Fruit fly (Drosophila melanogaster) whole organism, embryonic: ENCODE data around the gene sff.
A peak's percentile ranks its signal among the peaks of the same experiment; 100 is the strongest.

Experiments
- Aef1 ChIP-seq: fragments of 200-800 bp; sonication (Bioruptor generic); IDR thresholded peaks from 3 replicates; pipeline ENCODE4 v1.3.6; 2022; ENCODE audit warnings: missing biosample characterization, missing genetic modification characterization
- Atf-2 ChIP-seq: fragments of 200-800 bp; sonication (Bioruptor generic); optimal IDR thresholded peaks from 2 replicates; lab custom pipeline; 2016; ENCODE audit warnings: missing biosample characterization, missing genetic modification characterization
- B-H1 ChIP-seq: fragments of 200-800 bp; sonication (Bioruptor generic); IDR thresholded peaks from 3 replicates; pipeline ENCODE4 v1.3.6; 2022; ENCODE audit warnings: missing biosample characterization, missing genetic modification characterization
- BEAF-32 ChIP-seq: fragments of 200-800 bp; sonication (Bioruptor generic); optimal IDR thresholded peaks from 3 replicates; lab custom pipeline; 2017; ENCODE audit warnings: missing biosample characterization, missing genetic modification characterization, mild to moderate bottlenecking, moderate library complexity, missing genetic modification reagents
- Bgb ChIP-seq: fragments of 200-800 bp; sonication (Bioruptor generic); IDR thresholded peaks from 2 replicates; pipeline ENCODE4 v1.3.6; 2022; ENCODE audit warnings: missing biosample characterization, missing genetic modification characterization; ENCODE audit not compliant: partially characterized antibody
- Blimp-1 ChIP-seq: fragments of 200-800 bp; sonication (Bioruptor generic); optimal IDR thresholded peaks from 3 replicates; lab custom pipeline; 2018; ENCODE audit warnings: missing biosample characterization, missing genetic modification characterization, mild to moderate bottlenecking, moderate library complexity, missing genetic modification reagents
- CG10321 ChIP-seq: fragments of 200-800 bp; sonication (Bioruptor generic); IDR thresholded peaks from 2 replicates; pipeline ENCODE4 v1.3.6; 2022; ENCODE audit warnings: missing biosample characterization, missing genetic modification characterization
- CG10366 ChIP-seq: fragments of 200-800 bp; sonication (Bioruptor generic); IDR thresholded peaks from 2 replicates; pipeline ENCODE4 v1.3.6; 2022; ENCODE audit warnings: missing biosample characterization, missing genetic modification characterization
- CG10462 ChIP-seq: fragments of 200-800 bp; sonication (Bioruptor generic); optimal IDR thresholded peaks from 2 replicates; lab custom pipeline; 2016; ENCODE audit warnings: missing biosample characterization, missing genetic modification characterization
- CG11093 ChIP-seq: fragments of 200-800 bp; sonication (Bioruptor generic); IDR thresholded peaks from 3 replicates; pipeline ENCODE4 v1.3.6; 2022; ENCODE audit warnings: missing biosample characterization, missing genetic modification characterization
- CG11398 ChIP-seq: fragments of 200-800 bp; sonication (Bioruptor generic); optimal IDR thresholded peaks from 2 replicates; lab custom pipeline; 2016; ENCODE audit warnings: missing biosample characterization, missing genetic modification characterization
- CG11695 ChIP-seq: fragments of 200-800 bp; sonication (Bioruptor generic); IDR thresholded peaks from 3 replicates; pipeline ENCODE4 v1.3.6; 2022; ENCODE audit warnings: missing biosample characterization, missing genetic modification characterization
- CG1233 ChIP-seq: fragments of 200-800 bp; sonication (Bioruptor generic); optimal IDR thresholded peaks from 4 replicates; lab custom pipeline; 2018; ENCODE audit warnings: missing biosample characterization, mild to moderate bottlenecking, missing genetic modification characterization
- CG13287 ChIP-seq: fragments of 200-800 bp; sonication (Bioruptor generic); IDR thresholded peaks from 2 replicates; pipeline ENCODE4 v1.3.6; 2022; ENCODE audit warnings: missing biosample characterization, missing genetic modification characterization; ENCODE audit not compliant: partially characterized antibody
- CG13624 ChIP-seq: fragments of 200-800 bp; sonication (Bioruptor generic); optimal IDR thresholded peaks from 2 replicates; lab custom pipeline; 2016; ENCODE audit warnings: missing biosample characterization, missing genetic modification characterization
- CG13775 ChIP-seq: fragments of 200-800 bp; sonication (Bioruptor generic); optimal IDR thresholded peaks from 3 replicates; lab custom pipeline; 2017; ENCODE audit warnings: missing biosample characterization, mild to moderate bottlenecking, missing genetic modification characterization
- CG14667 ChIP-seq: fragments of 200-800 bp; sonication (Bioruptor generic); IDR thresholded peaks from 2 replicates; pipeline ENCODE4 v1.3.6; 2022; ENCODE audit warnings: missing biosample characterization, missing genetic modification characterization
- CG14710 ChIP-seq: fragments of 200-800 bp; sonication (Bioruptor generic); optimal IDR thresholded peaks from 3 replicates; lab custom pipeline; 2019; ENCODE audit warnings: missing biosample characterization, mild to moderate bottlenecking, missing genetic modification characterization, moderate library complexity
- CG15479 ChIP-seq: fragments of 200-800 bp; sonication (Bioruptor generic); optimal IDR thresholded peaks from 3 replicates; lab custom pipeline; 2019; ENCODE audit warnings: missing biosample characterization, mild to moderate bottlenecking, missing genetic modification characterization, moderate library complexity
- CG18476 ChIP-seq: fragments of 200-800 bp; sonication (Bioruptor generic); optimal IDR thresholded peaks from 2 replicates; lab custom pipeline; 2016; ENCODE audit warnings: missing biosample characterization, mild to moderate bottlenecking, missing genetic modification characterization
- CG30431 ChIP-seq: fragments of 200-800 bp; sonication (Bioruptor generic); optimal IDR thresholded peaks from 2 replicates; lab custom pipeline; 2017; ENCODE audit warnings: missing biosample characterization, missing genetic modification characterization
- CG32772 ChIP-seq: fragments of 200-800 bp; sonication (Bioruptor generic); IDR thresholded peaks from 2 replicates; pipeline ENCODE4 v1.3.6; 2022; ENCODE audit warnings: missing biosample characterization, missing genetic modification characterization
- CG34422 ChIP-seq: fragments of 200-800 bp; sonication (Bioruptor generic); IDR thresholded peaks from 3 replicates; pipeline ENCODE4 v1.3.6; 2022; ENCODE audit warnings: missing biosample characterization, missing genetic modification characterization
- CG4282 ChIP-seq: fragments of 200-800 bp; sonication (Bioruptor generic); optimal IDR thresholded peaks from 2 replicates; lab custom pipeline; 2016; ENCODE audit warnings: missing biosample characterization, missing genetic modification characterization
- CG4360 ChIP-seq: fragments of 200-800 bp; sonication (Bioruptor generic); IDR thresholded peaks from 2 replicates; pipeline ENCODE4 v1.3.6; 2022; ENCODE audit warnings: missing biosample characterization, missing genetic modification characterization
- CG4404 ChIP-seq: fragments of 200-800 bp; sonication (Bioruptor generic); IDR thresholded peaks from 2 replicates; pipeline ENCODE4 v1.3.6; 2022; ENCODE audit warnings: missing biosample characterization, missing genetic modification characterization
- CG4730 ChIP-seq: fragments of 200-800 bp; sonication (Bioruptor generic); IDR thresholded peaks from 2 replicates; pipeline ENCODE4 v1.3.6; 2022; ENCODE audit warnings: missing biosample characterization, missing genetic modification characterization
- CG8765 ChIP-seq: fragments of 200-800 bp; sonication (Bioruptor generic); IDR thresholded peaks from 2 replicates; pipeline ENCODE4 v1.3.6; 2022; ENCODE audit warnings: missing biosample characterization, missing genetic modification characterization
- CG9727 ChIP-seq: fragments of 200-800 bp; sonication (Bioruptor generic); optimal IDR thresholded peaks from 3 replicates; lab custom pipeline; 2017; ENCODE audit warnings: missing biosample characterization, mild to moderate bottlenecking, missing genetic modification characterization
- CG9876 ChIP-seq: fragments of 200-800 bp; sonication (Bioruptor generic); optimal IDR thresholded peaks from 2 replicates; lab custom pipeline; 2016; ENCODE audit warnings: missing biosample characterization, missing genetic modification characterization
- Doc3 ChIP-seq: fragments of 200-800 bp; sonication (Bioruptor generic); IDR thresholded peaks from 3 replicates; pipeline ENCODE4 v1.3.6; 2022; ENCODE audit warnings: missing biosample characterization, missing genetic modification characterization; ENCODE audit not compliant: partially characterized antibody
- Ets65A ChIP-seq: fragments of 200-800 bp; sonication (Bioruptor generic); peaks from one replicate; lab custom pipeline; 2016; ENCODE audit warnings: missing biosample characterization, missing genetic modification characterization
- Ets97D ChIP-seq: fragments of 200-800 bp; sonication (Bioruptor generic); optimal IDR thresholded peaks from 3 replicates; lab custom pipeline; 2016; ENCODE audit warnings: missing biosample characterization, missing genetic modification characterization
- GATAe ChIP-seq: fragments of 200-800 bp; sonication (Bioruptor generic); conservative IDR thresholded peaks from 2 replicates; pipeline ENCODE4 v1.3.6; 2022; ENCODE audit warnings: missing biosample characterization, missing genetic modification characterization
- HLH3B ChIP-seq: fragments of 200-800 bp; sonication (Bioruptor generic); IDR thresholded peaks from 2 replicates; pipeline ENCODE4 v1.3.6; 2022; ENCODE audit warnings: missing biosample characterization, missing genetic modification characterization
- HLH4C ChIP-seq: fragments of 200-800 bp; sonication (Bioruptor generic); IDR thresholded peaks from 3 replicates; pipeline ENCODE4 v1.3.6; 2022; ENCODE audit warnings: missing biosample characterization, missing genetic modification characterization; ENCODE audit not compliant: partially characterized antibody
- Hand ChIP-seq: fragments of 200-800 bp; sonication (Bioruptor generic); optimal IDR thresholded peaks from 2 replicates; lab custom pipeline; 2017; ENCODE audit warnings: mild to moderate bottlenecking, missing biosample characterization, missing genetic modification reagents, missing genetic modification characterization
- HmgZ ChIP-seq: fragments of 200-800 bp; sonication (Bioruptor generic); optimal IDR thresholded peaks from 2 replicates; lab custom pipeline; 2018; ENCODE audit warnings: missing biosample characterization, mild to moderate bottlenecking, missing genetic modification characterization
- Optix ChIP-seq: fragments of 200-800 bp; sonication (Bioruptor generic); IDR thresholded peaks from 3 replicates; pipeline ENCODE4 v1.3.6; 2022; ENCODE audit warnings: missing biosample characterization, missing genetic modification characterization
- Ravus ChIP-seq: fragments of 200-800 bp; sonication (Bioruptor generic); IDR thresholded peaks from 2 replicates; pipeline ENCODE4 v1.3.6; 2022; ENCODE audit warnings: missing biosample characterization, missing genetic modification characterization
- Sry-δ ChIP-seq: fragments of 200-800 bp; sonication (Bioruptor generic); optimal IDR thresholded peaks from 2 replicates; lab custom pipeline; 2016; ENCODE audit warnings: missing biosample characterization, missing genetic modification characterization
- aop ChIP-seq: fragments of 200-800 bp; sonication (Bioruptor generic); IDR thresholded peaks from 2 replicates; pipeline ENCODE4 v1.3.6; 2022; ENCODE audit warnings: missing biosample characterization, missing genetic modification characterization
- bsh ChIP-seq, 2 experiments: fragments of 200-800 bp; sonication (Bioruptor generic); optimal IDR thresholded peaks; 2 replicates each; lab custom pipeline; 2017 to 2018; ENCODE audit warnings: mild to moderate bottlenecking in 2 of 2, missing biosample characterization in 2 of 2, missing genetic modification characterization in 2 of 2, moderate library complexity in 1 of 2
- corto ChIP-seq: fragments of 200-800 bp; sonication (Bioruptor generic); optimal IDR thresholded peaks from 2 replicates; lab custom pipeline; 2016; ENCODE audit warnings: missing biosample characterization, mild to moderate bottlenecking, missing genetic modification characterization, moderate library complexity
- croc ChIP-seq: fragments of 200-800 bp; sonication (Bioruptor generic); conservative IDR thresholded peaks from 3 replicates; pipeline ENCODE4 v1.3.6; 2022; ENCODE audit warnings: missing biosample characterization, missing genetic modification characterization
- crp ChIP-seq, 2 experiments: fragments of 200-800 bp; sonication (Bioruptor generic); optimal IDR thresholded peaks; 2 replicates in 1 of 2; 3 replicates in 1 of 2; lab custom pipeline; 2017; ENCODE audit warnings: missing biosample characterization in 2 of 2, missing genetic modification characterization in 2 of 2, mild to moderate bottlenecking in 1 of 2, moderate library complexity in 1 of 2
- ems ChIP-seq: fragments of 200-800 bp; sonication (Bioruptor generic); optimal IDR thresholded peaks from 3 replicates; lab custom pipeline; 2016; ENCODE audit warnings: missing biosample characterization, missing genetic modification characterization
- fd102C ChIP-seq: fragments of 200-800 bp; sonication (Bioruptor generic); optimal IDR thresholded peaks from 2 replicates; lab custom pipeline; 2018; ENCODE audit warnings: missing biosample characterization, mild to moderate bottlenecking, missing genetic modification characterization, moderate library complexity
- jing ChIP-seq: fragments of 200-800 bp; sonication (Bioruptor generic); optimal IDR thresholded peaks from 2 replicates; lab custom pipeline; 2018; ENCODE audit warnings: missing biosample characterization, mild to moderate bottlenecking, missing genetic modification characterization
- jumu ChIP-seq: fragments of 200-800 bp; sonication (Bioruptor generic); optimal IDR thresholded peaks from 3 replicates; lab custom pipeline; 2016; ENCODE audit warnings: missing biosample characterization, missing genetic modification characterization
- lmd ChIP-seq: fragments of 200-800 bp; sonication (Bioruptor generic); IDR thresholded peaks from 2 replicates; pipeline ENCODE4 v1.3.6; 2022; ENCODE audit warnings: missing biosample characterization, missing genetic modification characterization
- pb ChIP-seq: fragments of 200-800 bp; sonication (Bioruptor generic); optimal IDR thresholded peaks from 3 replicates; lab custom pipeline; 2016; ENCODE audit warnings: missing biosample characterization, missing genetic modification characterization

The sff gene

DNA sequence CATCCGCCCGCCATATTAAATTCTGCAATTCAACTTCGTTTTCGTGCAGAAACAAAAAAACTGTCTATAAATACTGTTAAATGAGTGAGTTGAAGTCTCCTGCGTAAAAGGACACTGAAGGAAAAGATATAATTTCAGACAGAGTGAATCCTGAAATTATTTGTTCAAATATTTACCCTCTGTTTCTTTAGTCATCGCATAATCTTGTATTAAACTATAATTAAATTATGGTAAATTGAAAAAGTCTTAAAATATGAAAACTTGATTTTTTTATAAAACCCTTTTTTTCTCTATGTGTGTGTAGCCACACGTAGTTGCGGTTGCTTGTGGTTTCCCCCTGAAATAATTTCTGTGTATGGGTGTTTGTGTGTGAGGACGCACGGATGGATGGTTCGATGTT lies 1.3 kb downstream of the sff start (continued):
- TF ChIP-seq CG13287 (no peak), CG10366 (no peak), aop (no peak), BEAF-32 (no peak), croc (GFP tag; lab: Robert Waterston, UW) (no peak), CG10321 (GFP tag; lab: Robert Waterston, UW) (no peak), Optix (GFP tag; lab: Robert Waterston, UW) (no peak), CG4730 (GFP tag; lab: Robert Waterston, UW) (no peak), CG4360 (GFP tag; lab: Robert Waterston, UW) (no peak), corto (GFP tag; lab: Kevin White, UChicago) (no peak), HmgZ (tag; lab: Kevin White, UChicago) (no peak), CG11695 (0 out of 3 replicates have a peak, but pooled peaks have one; percentile 47), CG11093 (GFP tag; lab: Robert Waterston, UW) (0 out of 3 replicates have a peak, but pooled peaks have one; percentile 16), crp (GFP tag; optimal IDR thresholded peaks at IDR 0.05; lab: Kevin White, UChicago) (no peak), CG13624 (GFP tag; lab: Kevin White, UChicago) (no peak), Bgb (GFP tag; lab: Robert Waterston, UW) (no peak), CG30431 (GFP tag; lab: Kevin White, UChicago) (no peak), CG4404 (no peak), CG1233 (peak; percentile 22), CG15479 (GFP tag; lab: Kevin White, UChicago) (no peak), HLH3B (GFP tag; lab: Robert Waterston, UW) (0 out of 2 replicates have a peak, but pooled peaks have one; percentile 53), ems (GFP tag; lab: Kevin White, UChicago) (no peak), CG9727 (GFP tag; lab: Kevin White, UChicago) (peak; percentile 28), CG34422 (GFP tag; lab: Robert Waterston, UW) (no peak), lmd (GFP tag; lab: Robert Waterston, UW) (no peak), CG14667 (GFP tag; lab: Robert Waterston, UW) (no peak), Aef1 (no peak), CG18476 (GFP tag; lab: Kevin White, UChicago) (no peak), CG4282 (GFP tag; lab: Kevin White, UChicago) (no peak), Sry-δ (GFP tag; lab: Kevin White, UChicago) (no peak), Ets65A (GFP tag; lab: Kevin White, UChicago) (no peak), jing (GFP tag; lab: Kevin White, UChicago) (no peak), CG8765 (no peak), pb (GFP tag; lab: Kevin White, UChicago) (no peak), HLH4C (no peak), CG11398 (GFP tag; lab: Kevin White, UChicago) (no peak), Ets97D (no peak), B-H1 (GFP tag; lab: Robert Waterston, UW) (no peak), fd102C (GFP tag; lab: Kevin White, UChicago) (no peak), CG10462 (GFP tag; lab: Kevin White, UChicago) (no peak), CG32772 (GFP tag; lab: Robert Waterston, UW) (0 out of 2 replicates have a peak, but pooled peaks have one; percentile 21), bsh (GFP tag; optimal IDR thresholded peaks at IDR 0.05; lab: Kevin White, UChicago) (peak in 1 of 2 experiments; percentile 60), GATAe (GFP tag; lab: Robert Waterston, UW) (no peak), CG14710 (tag; lab: Kevin White, UChicago) (peak; percentile 14), Atf-2 (GFP tag; lab: Kevin White, UChicago) (no peak), CG13775 (GFP tag; lab: Kevin White, UChicago) (no peak), Hand (no peak), Ravus (no peak), Blimp-1 (GFP tag; lab: Kevin White, UChicago) (peak; percentile 41), jumu (GFP tag; lab: Kevin White, UChicago) (no peak), Doc3 (GFP tag; lab: Robert Waterston, UW) (no peak), CG9876 (no peak)
